Worm (Caenorhabditis elegans): Measurements from ENCODE around the gene D1079.1.

Gene D1079.1

ce11 chrX:4444073-4444472, 41.1 kb downstream of the D1079.1 start (continued):
- TF ChIP-seq nhr-25 (tag; optimal IDR thresholded peaks at IDR 0.05; ENCODE audit: borderline replicate concordance, insufficient read depth) = peak; percentile 28
- no peak for TF ChIP-seq zag-1 (tag; optimal IDR thresholded peaks at IDR 0.05)
- peak; percentile 64; the same call in 1 of the 2 replicates for TF ChIP-seq dmd-9 (GFP tag; IDR thresholded peaks at IDR 0.05)
- no peak for TF ChIP-seq unc-39 (tag; optimal IDR thresholded peaks at IDR 0.05)
- TF ChIP-seq T20F7.1 (GFP tag; optimal IDR thresholded peaks at IDR 0.05) = peak; percentile 29
- TF ChIP-seq mes-2 (tag; optimal IDR thresholded peaks at IDR 0.05; ENCODE audit: poor library complexity, severe bottlenecking) = peak; percentile 81
- TF ChIP-seq nhr-11 (tag; optimal IDR thresholded peaks at IDR 0.05) = no peak
- TF ChIP-seq vab-7 (GFP tag; IDR thresholded peaks at IDR 0.05) = peak; percentile 74
- TF ChIP-seq ceh-32 (tag; optimal IDR thresholded peaks at IDR 0.05; ENCODE audit: poor library complexity) = no peak
- peak; percentile 43 for TF ChIP-seq dve-1 (tag; optimal IDR thresholded peaks at IDR 0.05; ENCODE audit: insufficient read depth)
- TF ChIP-seq lin-15B (tag; optimal IDR thresholded peaks at IDR 0.05) = no peak
- TF ChIP-seq fkh-10 (GFP tag; optimal IDR thresholded peaks at IDR 0.05) = no peak
- no peak for TF ChIP-seq R02D3.7 (tag; optimal IDR thresholded peaks at IDR 0.05)
- TF ChIP-seq lsy-2 (tag; optimal IDR thresholded peaks at IDR 0.05) = peak in 1 of 2 experiments; percentile 60
- peak; percentile 58 for TF ChIP-seq mxl-3 (GFP tag; optimal IDR thresholded peaks at IDR 0.05)
- peak; percentile 46 for TF ChIP-seq nhr-48 (tag; optimal IDR thresholded peaks at IDR 0.05)
- TF ChIP-seq lin-39 (tag; optimal IDR thresholded peaks at IDR 0.05) = no peak
- TF ChIP-seq daf-12 (tag; optimal IDR thresholded peaks at IDR 0.05) = no peak
- TF ChIP-seq nhr-28 (tag; optimal IDR thresholded peaks at IDR 0.05) = peak; percentile 41
- 0 out of 2 replicates have a peak, but pooled peaks have one; percentile 9 for TF ChIP-seq mxl-2 (GFP tag; conservative IDR thresholded peaks at IDR 0.05)
- TF ChIP-seq ctbp-1 (GFP tag; IDR thresholded peaks at IDR 0.05) = peak; percentile 88
- TF ChIP-seq lin-38 (GFP tag; IDR thresholded peaks at IDR 0.05) = peak; percentile 72
- TF ChIP-seq lin-1 (GFP tag; IDR thresholded peaks at IDR 0.05) = 0 out of 2 replicates have a peak, but pooled peaks have one; percentile 52
- no peak for TF ChIP-seq ces-1 (GFP tag; optimal IDR thresholded peaks at IDR 0.05)
- TF ChIP-seq pqm-1 (tag; optimal IDR thresholded peaks at IDR 0.05) = no peak
- no peak for TF ChIP-seq ceh-28 (tag; optimal IDR thresholded peaks at IDR 0.05)
- peak; percentile 89 for TF ChIP-seq pha-4 (GFP tag; IDR thresholded peaks at IDR 0.05)
- no peak for TF ChIP-seq pha-4 (tag; optimal IDR thresholded peaks at IDR 0.05)
- TF ChIP-seq unc-130 (GFP tag; optimal IDR thresholded peaks at IDR 0.05) = peak; percentile 16
- TF ChIP-seq Y5F2A.4 (GFP tag; optimal IDR thresholded peaks at IDR 0.05) = peak; percentile 70
- peak; percentile 78; the same call in 1 of the 2 replicates for TF ChIP-seq D1046.2 (GFP tag; IDR thresholded peaks at IDR 0.05)
- TF ChIP-seq Y105C5A.15 (GFP tag; IDR thresholded peaks at IDR 0.05) = 0 out of 2 replicates have a peak, but pooled peaks have one; percentile 60
- TF ChIP-seq ZK337.2 (GFP tag; IDR thresholded peaks at IDR 0.05) = peak; percentile 60; the same call in 1 of the 2 replicates
- TF ChIP-seq hmg-1.1 (GFP tag; IDR thresholded peaks at IDR 0.05) = peak; percentile 86
- peak; percentile 67 to 86; a peak in 3 of 4 replicates for TF ChIP-seq madf-5 (GFP tag; IDR thresholded peaks at IDR 0.05)
- peak; percentile 68; the same call in 1 of the 2 replicates for TF ChIP-seq mdt-29 (GFP tag; IDR thresholded peaks at IDR 0.05)
- TF ChIP-seq ceh-44 (GFP tag; IDR thresholded peaks at IDR 0.05) = peak; percentile 64; the same call in 1 of the 2 replicates
- no peak for TF ChIP-seq nhr-42 (GFP tag; IDR thresholded peaks at IDR 0.05)
- TF ChIP-seq F10B5.3 (tag; optimal IDR thresholded peaks at IDR 0.05) = peak; percentile 31
- peak; percentile 29 for TF ChIP-seq Y48G9A.11 (GFP tag; IDR thresholded peaks at IDR 0.05)
- peak; percentile 69 for TF ChIP-seq nhr-111 (GFP tag; optimal IDR thresholded peaks at IDR 0.05)
- 0 out of 2 replicates have a peak, but pooled peaks have one; percentile 12 for TF ChIP-seq nhr-41 (GFP tag; IDR thresholded peaks at IDR 0.05)
- TF ChIP-seq zfp-2 (tag; optimal IDR thresholded peaks at IDR 0.05) = no peak
- TF ChIP-seq nhr-77 (tag; optimal IDR thresholded peaks at IDR 0.05) = peak; percentile 36
- no peak for TF ChIP-seq cey-2 (tag; optimal IDR thresholded peaks at IDR 0.05; ENCODE audit: borderline replicate concordance, insufficient read depth)
- 0 out of 2 replicates have a peak, but pooled peaks have one; percentile 52 for TF ChIP-seq zfp-3 (GFP tag; conservative IDR thresholded peaks at IDR 0.05)
- TF ChIP-seq T26A8.4 (GFP tag; IDR thresholded peaks at IDR 0.05) = peak; percentile 83
- no peak for TF ChIP-seq saeg-2 (GFP tag; IDR thresholded peaks at IDR 0.05)
- TF ChIP-seq set-16 (GFP tag; IDR thresholded peaks at IDR 0.05) = no peak
- TF ChIP-seq ama-1 (optimal IDR thresholded peaks at IDR 0.05) = no peak
